Worm (Caenorhabditis elegans): Measurements from ENCODE around the gene F57G4.1.

ce11 chrV:17615609-17616008, 7.7 kb upstream of the F57G4.1 start, which contains the start of gene Y6G8.5:
- TF ChIP-seq fkh-10 (GFP tag; optimal IDR thresholded peaks at IDR 0.05), result no peak
- no peak for TF ChIP-seq ama-1 (optimal IDR thresholded peaks at IDR 0.05)
- no peak for TF ChIP-seq pag-3 (tag; optimal IDR thresholded peaks at IDR 0.05; ENCODE audit: borderline replicate concordance)
- no peak for TF ChIP-seq sox-2 (GFP tag; IDR thresholded peaks at IDR 0.05)
- TF ChIP-seq ceh-30 (tag; optimal IDR thresholded peaks at IDR 0.05), result no peak
- no peak for TF ChIP-seq tbx-2 (tag; optimal IDR thresholded peaks at IDR 0.05)
- TF ChIP-seq ttx-3 (tag; optimal IDR thresholded peaks at IDR 0.05), result no peak
